Fruit fly (Drosophila melanogaster) whole organism, embryonic: ENCODE measurements around the gene CG1622.

Experiments
- Atf-2 ChIP-seq: fragments of 200-800 bp; sonication (Bioruptor generic); optimal IDR thresholded peaks from 2 replicates; lab custom pipeline; 2016; ENCODE audit warnings: missing biosample characterization, missing genetic modification characterization
- Atf3 ChIP-seq: fragments of 200-800 bp; sonication (Bioruptor generic); optimal IDR thresholded peaks from 3 replicates; lab custom pipeline; 2016; ENCODE audit warnings: missing biosample characterization, missing genetic modification characterization
- Awh ChIP-seq: fragments of 200-800 bp; sonication (Bioruptor generic); IDR thresholded peaks from 2 replicates; pipeline ENCODE4, ENCODE4 v1.3.6; 2022; ENCODE audit warnings: missing biosample characterization, missing genetic modification characterization
- BEAF-32 ChIP-seq: fragments of 200-800 bp; sonication (Bioruptor generic); optimal IDR thresholded peaks from 3 replicates; lab custom pipeline; 2017; ENCODE audit warnings: missing biosample characterization, missing genetic modification characterization, mild to moderate bottlenecking, moderate library complexity, missing genetic modification reagents
- CG10654 ChIP-seq: fragments of 200-800 bp; sonication (Bioruptor generic); optimal IDR thresholded peaks from 2 replicates; lab custom pipeline; 2016; ENCODE audit warnings: missing biosample characterization, missing genetic modification characterization
- CG13296 ChIP-seq: fragments of 200-800 bp; sonication (Bioruptor generic); optimal IDR thresholded peaks from 3 replicates; lab custom pipeline; 2018; ENCODE audit warnings: missing biosample characterization, mild to moderate bottlenecking, missing genetic modification characterization
- CG13775 ChIP-seq: fragments of 200-800 bp; sonication (Bioruptor generic); optimal IDR thresholded peaks from 3 replicates; lab custom pipeline; 2017; ENCODE audit warnings: missing biosample characterization, mild to moderate bottlenecking, missing genetic modification characterization
- CG13894 ChIP-seq: fragments of 200-800 bp; sonication (Bioruptor generic); optimal IDR thresholded peaks from 3 replicates; lab custom pipeline; 2018; ENCODE audit warnings: missing biosample characterization, mild to moderate bottlenecking, missing genetic modification characterization, moderate library complexity
- CG16815 ChIP-seq: fragments of 200-800 bp; sonication (Bioruptor generic); optimal IDR thresholded peaks from 3 replicates; lab custom pipeline; 2017; ENCODE audit warnings: missing biosample characterization, mild to moderate bottlenecking, missing genetic modification characterization
- CG17359 ChIP-seq: fragments of 200-800 bp; sonication (Bioruptor generic); optimal IDR thresholded peaks from 3 replicates; lab custom pipeline; 2018; ENCODE audit warnings: missing biosample characterization, mild to moderate bottlenecking, missing genetic modification characterization, moderate library complexity
- CG31441 ChIP-seq: fragments of 200-800 bp; sonication (Bioruptor generic); IDR thresholded peaks from 2 replicates; pipeline ENCODE4 v1.3.6; 2022; ENCODE audit warnings: missing biosample characterization, missing genetic modification characterization
- CG3163 ChIP-seq: fragments of 200-800 bp; sonication (Bioruptor generic); optimal IDR thresholded peaks from 3 replicates; lab custom pipeline; 2016; ENCODE audit warnings: missing biosample characterization, missing genetic modification characterization
- CG3281 ChIP-seq: fragments of 200-800 bp; sonication (Bioruptor generic); optimal IDR thresholded peaks from 3 replicates; lab custom pipeline; 2017; ENCODE audit warnings: missing biosample characterization, mild to moderate bottlenecking, missing genetic modification characterization
- CG33213 ChIP-seq: fragments of 200-800 bp; sonication (Bioruptor generic); optimal IDR thresholded peaks from 3 replicates; lab custom pipeline; 2016; ENCODE audit warnings: missing biosample characterization, missing genetic modification characterization
- CG34422 ChIP-seq: fragments of 200-800 bp; sonication (Bioruptor generic); IDR thresholded peaks from 3 replicates; pipeline ENCODE4 v1.3.6; 2022; ENCODE audit warnings: missing biosample characterization, missing genetic modification characterization
- CG4360 ChIP-seq: fragments of 200-800 bp; sonication (Bioruptor generic); IDR thresholded peaks from 2 replicates; pipeline ENCODE4 v1.3.6; 2022; ENCODE audit warnings: missing biosample characterization, missing genetic modification characterization
- CG8290 ChIP-seq, 3 experiments: fragments of 200-800 bp; sonication (Bioruptor generic); optimal IDR thresholded peaks; 2 replicates each; lab custom pipeline; 2016 to 2019; ENCODE audit warnings: missing biosample characterization in 3 of 3, missing genetic modification characterization in 3 of 3, mild to moderate bottlenecking in 2 of 3, moderate library complexity in 1 of 3
- CG9215 ChIP-seq: fragments of 200-800 bp; sonication (Bioruptor generic); IDR thresholded peaks from 2 replicates; pipeline ENCODE4 v1.3.6; 2022; ENCODE audit warnings: missing biosample characterization, missing genetic modification characterization
- CG9437 ChIP-seq: fragments of 200-800 bp; sonication (Bioruptor generic); optimal IDR thresholded peaks from 2 replicates; lab custom pipeline; 2018; ENCODE audit warnings: missing biosample characterization, mild to moderate bottlenecking, missing genetic modification characterization
- HmgZ ChIP-seq: fragments of 200-800 bp; sonication (Bioruptor generic); optimal IDR thresholded peaks from 2 replicates; lab custom pipeline; 2018; ENCODE audit warnings: missing biosample characterization, mild to moderate bottlenecking, missing genetic modification characterization
- Hr39 ChIP-seq: fragments of >200 bp; optimal IDR thresholded peaks from 2 replicates; lab custom pipeline; 2017
- Jarid2 ChIP-seq: fragments of 200-800 bp; sonication (Bioruptor generic); optimal IDR thresholded peaks from 3 replicates; lab custom pipeline; 2017; ENCODE audit warnings: mild to moderate bottlenecking, missing biosample characterization, missing genetic modification reagents, missing genetic modification characterization
- Max ChIP-seq: fragments of 200-800 bp; sonication (Bioruptor generic); optimal IDR thresholded peaks from 2 replicates; lab custom pipeline; 2016; ENCODE audit warnings: missing biosample characterization, mild to moderate bottlenecking, missing genetic modification characterization
- Myb ChIP-seq: fragments of 200-800 bp; sonication (Bioruptor generic); optimal IDR thresholded peaks from 2 replicates; lab custom pipeline; 2016; ENCODE audit warnings: missing biosample characterization, missing genetic modification characterization
- Neu2 ChIP-seq: fragments of 200-800 bp; sonication (Bioruptor generic); optimal IDR thresholded peaks from 3 replicates; lab custom pipeline; 2016; ENCODE audit warnings: missing biosample characterization, missing genetic modification characterization, borderline replicate concordance
- Rx ChIP-seq: fragments of 200-800 bp; sonication (Bioruptor generic); IDR thresholded peaks from 2 replicates; pipeline ENCODE4 v1.3.6; 2022; ENCODE audit warnings: missing biosample characterization, missing genetic modification characterization
- Stat92E ChIP-seq, 3 experiments: fragments of >200 bp in 2 of 3; fragments of 200-800 bp in 1 of 3; sonication (Bioruptor generic) in 1 of 3; optimal IDR thresholded peaks; 2 replicates each; lab custom pipeline; 2017 to 2019; ENCODE audit warnings: missing biosample characterization in 3 of 3, missing genetic modification characterization in 3 of 3, mild to moderate bottlenecking in 1 of 3, moderate library complexity in 1 of 3
- abd-A ChIP-seq: fragments of 200-800 bp; sonication (Bioruptor generic); optimal IDR thresholded peaks from 3 replicates; lab custom pipeline; 2019; ENCODE audit warnings: missing biosample characterization, mild to moderate bottlenecking, missing genetic modification characterization, moderate library complexity
- ato ChIP-seq: fragments of 200-800 bp; sonication (Bioruptor generic); IDR thresholded peaks from 2 replicates; pipeline ENCODE4 v1.3.6; 2022; ENCODE audit warnings: missing biosample characterization, missing genetic modification characterization; ENCODE audit not compliant: partially characterized antibody
- bsh ChIP-seq, 2 experiments: fragments of 200-800 bp; sonication (Bioruptor generic); optimal IDR thresholded peaks; 2 replicates each; lab custom pipeline; 2017 to 2018; ENCODE audit warnings: mild to moderate bottlenecking in 2 of 2, missing biosample characterization in 2 of 2, missing genetic modification characterization in 2 of 2, moderate library complexity in 1 of 2
- chif ChIP-seq, 2 experiments: fragments of 200-800 bp; sonication (Bioruptor generic); optimal IDR thresholded peaks; 3 replicates each; lab custom pipeline; 2016; ENCODE audit warnings: missing biosample characterization in 2 of 2, missing genetic modification characterization in 2 of 2
- crp ChIP-seq, 2 experiments: fragments of 200-800 bp; sonication (Bioruptor generic); optimal IDR thresholded peaks; 2 replicates in 1 of 2; 3 replicates in 1 of 2; lab custom pipeline; 2017; ENCODE audit warnings: missing biosample characterization in 2 of 2, missing genetic modification characterization in 2 of 2, mild to moderate bottlenecking in 1 of 2, moderate library complexity in 1 of 2
- cwo ChIP-seq: fragments of 200-800 bp; sonication (Bioruptor generic); optimal IDR thresholded peaks from 3 replicates; lab custom pipeline; 2017; ENCODE audit warnings: missing biosample characterization, missing genetic modification characterization, mild to moderate bottlenecking, moderate library complexity, missing genetic modification reagents
- dati ChIP-seq: fragments of 200-800 bp; sonication (Bioruptor generic); IDR thresholded peaks from 2 replicates; pipeline ENCODE4 v1.3.6; 2022; ENCODE audit warnings: missing biosample characterization, missing genetic modification characterization
- fd64A ChIP-seq: fragments of 200-800 bp; sonication (Bioruptor generic); optimal IDR thresholded peaks from 3 replicates; lab custom pipeline; 2018; ENCODE audit warnings: missing biosample characterization, mild to moderate bottlenecking, missing genetic modification characterization
- gfzf ChIP-seq: fragments of 200-800 bp; sonication (Bioruptor generic); optimal IDR thresholded peaks from 2 replicates; lab custom pipeline; 2016; ENCODE audit warnings: missing biosample characterization, mild to moderate bottlenecking, missing genetic modification characterization, moderate library complexity
- her ChIP-seq: fragments of 200-800 bp; sonication (Bioruptor generic); optimal IDR thresholded peaks from 2 replicates; lab custom pipeline; 2016; ENCODE audit warnings: missing biosample characterization, missing genetic modification characterization
- jigr1 ChIP-seq: fragments of 200-800 bp; sonication (Bioruptor generic); IDR thresholded peaks from 3 replicates; pipeline ENCODE4 v1.3.6; 2022; ENCODE audit warnings: missing biosample characterization, missing genetic modification characterization
- nom ChIP-seq: fragments of 200-800 bp; sonication (Bioruptor generic); optimal IDR thresholded peaks from 2 replicates; lab custom pipeline; 2017; ENCODE audit warnings: missing biosample characterization, missing genetic modification characterization, mild to moderate bottlenecking, moderate library complexity, missing genetic modification reagents
- org-1 ChIP-seq: fragments of 200-800 bp; sonication (Bioruptor generic); optimal IDR thresholded peaks from 2 replicates; lab custom pipeline; 2017; ENCODE audit warnings: missing biosample characterization, missing genetic modification characterization
- pan ChIP-seq, 4 experiments: fragments of >200 bp in 3 of 4; fragments of 200-800 bp in 1 of 4; sonication (Bioruptor generic) in 1 of 4; optimal IDR thresholded peaks in 3 of 4; IDR thresholded peaks in 1 of 4; 2 replicates each; pipeline versions ENCODE4 v1.3.6 to Lab custom; 2017 to 2022; ENCODE audit warnings: missing biosample characterization in 2 of 4, missing genetic modification characterization in 2 of 4, mixed read lengths in 1 of 4
- ranshi ChIP-seq: fragments of 200-800 bp; sonication (Bioruptor generic); IDR thresholded peaks from 2 replicates; pipeline ENCODE4 v1.3.6; 2022; ENCODE audit warnings: missing biosample characterization, missing genetic modification characterization
- sens ChIP-seq: fragments of 200-800 bp; sonication (Bioruptor generic); peaks from one replicate; lab custom pipeline; 2016; ENCODE audit warnings: missing biosample characterization, missing genetic modification characterization
- seq ChIP-seq: fragments of 200-800 bp; sonication (Bioruptor generic); IDR thresholded peaks from 2 replicates; pipeline ENCODE4 v1.3.6; 2022; ENCODE audit warnings: missing biosample characterization, missing genetic modification characterization
- slbo ChIP-seq: fragments of 200-800 bp; sonication (Bioruptor generic); IDR thresholded peaks from 2 replicates; pipeline ENCODE4 v1.3.6; 2022; ENCODE audit warnings: missing biosample characterization, missing genetic modification characterization
- tap ChIP-seq: fragments of 200-800 bp; optimal IDR thresholded peaks from 3 replicates; lab custom pipeline; 2019; ENCODE audit warnings: missing biosample characterization, mild to moderate bottlenecking, missing genetic modification characterization, moderate library complexity
- tup ChIP-seq: fragments of 200-800 bp; sonication (Bioruptor generic); optimal IDR thresholded peaks from 2 replicates; lab custom pipeline; 2016; ENCODE audit warnings: missing biosample characterization, mild to moderate bottlenecking, missing genetic modification characterization, moderate library complexity
- unc-4 ChIP-seq: fragments of 200-800 bp; sonication (Bioruptor generic); IDR thresholded peaks from 2 replicates; pipeline ENCODE4 v1.3.6; 2022; ENCODE audit warnings: missing biosample characterization, missing genetic modification characterization; ENCODE audit not compliant: partially characterized antibody
- vfl ChIP-seq: fragments of 200-800 bp; sonication (Bioruptor generic); optimal IDR thresholded peaks from 2 replicates; lab custom pipeline; 2016; ENCODE audit warnings: missing biosample characterization, missing genetic modification characterization

CG1622 gene

DNA sequence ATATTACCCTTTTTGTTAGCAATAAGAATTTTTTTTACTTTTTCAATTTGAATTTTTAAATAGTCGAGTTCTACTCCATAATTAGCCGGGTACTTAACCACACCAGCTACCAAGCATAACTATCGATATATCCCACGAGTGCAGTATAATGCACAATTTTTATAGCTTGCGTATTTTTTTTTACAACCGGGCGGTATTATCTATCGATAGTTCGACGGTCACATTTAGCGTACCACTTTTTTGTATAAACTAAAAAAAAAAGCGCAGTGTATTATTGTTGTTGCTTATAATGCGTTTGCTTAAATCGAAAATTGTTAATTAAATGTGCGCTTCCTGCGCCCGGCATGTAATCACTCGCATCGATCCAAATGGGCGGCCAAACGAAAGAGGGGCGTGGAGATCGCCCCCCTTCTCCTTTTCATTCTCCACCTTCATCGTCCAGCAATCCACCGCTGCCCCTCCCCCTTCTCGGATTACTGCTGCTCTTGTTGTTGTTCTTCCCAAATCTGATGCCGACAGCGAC is 9.0 kb upstream of the CG1622 start, which contains the start of gene Remo (continued):
- TF ChIP-seq ato (0 out of 2 replicates have a peak, but pooled peaks have one; percentile 13), HmgZ (tag; lab: Kevin White, UChicago) (peak; percentile 60), vfl (GFP tag; lab: Kevin White, UChicago) (no peak), CG34422 (GFP tag; lab: Robert Waterston, UW) (peak; percentile 64; the same call in 2 of the 3 replicates), unc-4 (GFP tag; lab: Robert Waterston, UW) (peak; percentile 82), Atf3 (GFP tag; lab: Kevin White, UChicago) (no peak), Awh (GFP tag; lab: Robert Waterston, UW) (no peak), jigr1 (no peak), Neu2 (GFP tag; lab: Kevin White, UChicago) (no peak), seq (GFP tag; lab: Robert Waterston, UW) (no peak), CG31441 (no peak), CG4360 (GFP tag; lab: Robert Waterston, UW) (peak; percentile 89), CG9215 (no peak), fd64A (GFP tag; lab: Kevin White, UChicago) (no peak), Atf-2 (no peak), CG13894 (tag; lab: Kevin White, UChicago) (peak; percentile 51), CG13296 (GFP tag; lab: Kevin White, UChicago) (no peak), org-1 (no peak), BEAF-32 (GFP tag; lab: Kevin White, UChicago) (peak; percentile 89), CG17359 (tag; lab: Kevin White, UChicago) (no peak), CG3163 (no peak), CG33213 (GFP tag; lab: Kevin White, UChicago) (peak; percentile 19), chif (GFP tag; optimal IDR thresholded peaks at IDR 0.05; lab: Kevin White, UChicago) (no peak), ranshi (GFP tag; lab: Robert Waterston, UW) (no peak), Max (GFP tag; lab: Kevin White, UChicago) (no peak), CG10654 (GFP tag; lab: Kevin White, UChicago) (no peak), CG3281 (GFP tag; lab: Kevin White, UChicago) (no peak), CG16815 (no peak), tup (GFP tag; lab: Kevin White, UChicago) (no peak), Jarid2 (GFP tag; lab: Kevin White, UChicago) (no peak), slbo (no peak), CG9437 (GFP tag; lab: Kevin White, UChicago) (no peak), gfzf (GFP tag; lab: Kevin White, UChicago) (peak; percentile 95), Myb (GFP tag; lab: Kevin White, UChicago) (peak; percentile 85), her (no peak), crp (GFP tag; optimal IDR thresholded peaks at IDR 0.05; lab: Kevin White, UChicago) (no peak), dati (GFP tag; lab: Robert Waterston, UW) (no peak), pan (optimal IDR thresholded peaks at IDR 0.05; lab: Kevin White, UChicago) (no peak), pan (GFP tag; optimal IDR thresholded peaks at IDR 0.05 in 1 of 2, IDR thresholded peaks at IDR 0.05 in 1 of 2) (no peak), cwo (no peak), Hr39 (no peak), bsh (GFP tag; optimal IDR thresholded peaks at IDR 0.05; lab: Kevin White, UChicago) (no peak), tap (tag; lab: Kevin White, UChicago) (no peak), abd-A (tag; lab: Kevin White, UChicago) (no peak), Stat92E (GFP tag; optimal IDR thresholded peaks at IDR 0.05; lab: Kevin White, UChicago) (no peak), sens (GFP tag; lab: Kevin White, UChicago) (no peak), CG8290 (GFP tag; optimal IDR thresholded peaks at IDR 0.05; lab: Kevin White, UChicago) (no peak), CG8290 (tag; optimal IDR thresholded peaks at IDR 0.05; lab: Kevin White, UChicago) (no peak), nom (GFP tag; lab: Kevin White, UChicago) (peak; percentile 61), Rx (GFP tag; lab: Robert Waterston, UW) (no peak), CG13775 (no peak)
